Worm (Caenorhabditis elegans) whole organism, mixed stage, embryonic: ENCODE data around the gene R74.7.
A peak's percentile ranks its signal among the peaks of the same experiment; 100 is the strongest.

Experiments
- M03D4.4 ChIP-seq: sonication (generic microtip); optimal IDR thresholded peaks from 2 replicates; lab custom pipeline; 2017; ENCODE audit warnings: mild to moderate bottlenecking, missing genetic modification characterization, missing compliant biosample characterization
- bed-3 ChIP-seq: fragments of 200-800 bp; sonication (Bioruptor generic); optimal IDR thresholded peaks from 3 replicates; lab custom pipeline; 2018; ENCODE audit warnings: mild to moderate bottlenecking, missing genetic modification characterization, moderate library complexity, missing compliant biosample characterization
- blmp-1 ChIP-seq: fragments of 150-350 bp; optimal IDR thresholded peaks from 2 replicates; lab custom pipeline; 2014; ENCODE audit warnings: missing biosample characterization, missing genetic modification characterization
- ceh-39 ChIP-seq: fragments of 150-350 bp; optimal IDR thresholded peaks from 2 replicates; lab custom pipeline; 2014; ENCODE audit warnings: missing biosample characterization, missing genetic modification characterization
- ceh-83 ChIP-seq: fragments of 200-800 bp; sonication (Bioruptor generic); optimal IDR thresholded peaks from 2 replicates; lab custom pipeline; 2018; ENCODE audit warnings: mild to moderate bottlenecking, missing genetic modification characterization, missing compliant biosample characterization
- ces-1 ChIP-seq: fragments of 150-350 bp; optimal IDR thresholded peaks from 2 replicates; lab custom pipeline; 2014; ENCODE audit warnings: missing biosample characterization, missing genetic modification reagents, missing genetic modification characterization
- cnd-1 ChIP-seq: fragments of 200-800 bp; sonication (Bioruptor generic); optimal IDR thresholded peaks from 2 replicates; lab custom pipeline; 2018; ENCODE audit warnings: mild to moderate bottlenecking, missing genetic modification characterization, missing compliant biosample characterization
- drap-1 ChIP-seq: fragments of 200-800 bp; sonication (Bioruptor generic); optimal IDR thresholded peaks from 3 replicates; lab custom pipeline; 2018; ENCODE audit warnings: mild to moderate bottlenecking, missing genetic modification characterization, missing compliant biosample characterization
- elt-1 ChIP-seq: sonication (generic microtip); optimal IDR thresholded peaks from 2 replicates; lab custom pipeline; 2017; ENCODE audit warnings: missing genetic modification characterization, mild to moderate bottlenecking, missing compliant biosample characterization, antibody characterized with exemption, moderate library complexity, borderline replicate concordance; ENCODE audit not compliant: insufficient read depth
- elt-3 ChIP-seq: fragments of 150-350 bp; optimal IDR thresholded peaks from 2 replicates; lab custom pipeline; 2014; ENCODE audit warnings: missing biosample characterization, missing genetic modification characterization
- flh-1 ChIP-seq: fragments of 200-800 bp; sonication (Bioruptor generic); optimal IDR thresholded peaks from 2 replicates; lab custom pipeline; 2018; ENCODE audit warnings: mild to moderate bottlenecking, missing genetic modification characterization, moderate library complexity, missing compliant biosample characterization
- ham-2 ChIP-seq: fragments of 200-800 bp; sonication (Bioruptor generic); optimal IDR thresholded peaks from 2 replicates; lab custom pipeline; 2018; ENCODE audit warnings: mild to moderate bottlenecking, missing genetic modification characterization, missing compliant biosample characterization
- hlh-1 ChIP-seq: fragments of 150-350 bp; optimal IDR thresholded peaks from 2 replicates; lab custom pipeline; 2014; ENCODE audit warnings: missing biosample characterization, missing genetic modification reagents, missing genetic modification characterization
- lin-13 ChIP-seq: fragments of 150-350 bp; optimal IDR thresholded peaks from 2 replicates; lab custom pipeline; 2014; ENCODE audit warnings: missing biosample characterization, missing genetic modification characterization
- lsy-2 ChIP-seq: fragments of 150-350 bp; optimal IDR thresholded peaks from 2 replicates; lab custom pipeline; 2014; ENCODE audit warnings: missing biosample characterization, missing genetic modification characterization
- mab-5 ChIP-seq: fragments of 150-350 bp; optimal IDR thresholded peaks from 2 replicates; lab custom pipeline; 2014; ENCODE audit warnings: missing biosample characterization, missing genetic modification characterization
- mep-1 ChIP-seq: fragments of 150-350 bp; optimal IDR thresholded peaks from 2 replicates; lab custom pipeline; 2017; ENCODE audit warnings: missing biosample characterization, missing genetic modification reagents, missing genetic modification characterization, inconsistent platforms
- nhr-12 ChIP-seq: fragments of 150-350 bp; optimal IDR thresholded peaks from 2 replicates; lab custom pipeline; 2014; ENCODE audit warnings: missing biosample characterization, missing genetic modification characterization
- nhr-237 ChIP-seq: fragments of 150-350 bp; optimal IDR thresholded peaks from 2 replicates; lab custom pipeline; 2014; ENCODE audit warnings: missing biosample characterization, missing genetic modification characterization
- nhr-28 ChIP-seq: fragments of 150-350 bp; optimal IDR thresholded peaks from 2 replicates; lab custom pipeline; 2014; ENCODE audit warnings: missing biosample characterization, missing genetic modification characterization
- nhr-76 ChIP-seq: sonication (generic microtip); optimal IDR thresholded peaks from 2 replicates; lab custom pipeline; 2017; ENCODE audit warnings: missing biosample characterization, missing genetic modification characterization
- pha-4 ChIP-seq: fragments of 150-350 bp; optimal IDR thresholded peaks from 2 replicates; lab custom pipeline; 2018; ENCODE audit warnings: missing biosample characterization, missing genetic modification reagents, missing genetic modification characterization
- sem-2 ChIP-seq: fragments of 200-800 bp; sonication (Bioruptor generic); optimal IDR thresholded peaks from 2 replicates; lab custom pipeline; 2018; ENCODE audit warnings: mild to moderate bottlenecking, missing genetic modification characterization, missing compliant biosample characterization
- snpc-4 ChIP-seq: fragments of 150-350 bp; optimal IDR thresholded peaks from 2 replicates; lab custom pipeline; 2014; ENCODE audit warnings: missing biosample characterization, missing genetic modification characterization
- tbx-8 ChIP-seq: fragments of 200-800 bp; sonication (Bioruptor generic); optimal IDR thresholded peaks from 2 replicates; lab custom pipeline; 2018; ENCODE audit warnings: mild to moderate bottlenecking, missing genetic modification characterization, moderate library complexity, missing compliant biosample characterization
- unc-120 ChIP-seq: sonication (generic microtip); optimal IDR thresholded peaks from 2 replicates; lab custom pipeline; 2017; ENCODE audit warnings: missing genetic modification characterization, missing compliant biosample characterization; ENCODE audit not compliant: poor library complexity, severe bottlenecking
- unc-62 ChIP-seq: fragments of 150-350 bp; optimal IDR thresholded peaks from 2 replicates; lab custom pipeline; 2014; ENCODE audit warnings: missing biosample characterization, missing genetic modification reagents, missing genetic modification characterization
- zip-8 ChIP-seq: fragments of 150-350 bp; optimal IDR thresholded peaks from 2 replicates; lab custom pipeline; 2014; ENCODE audit warnings: missing biosample characterization, missing genetic modification characterization

The R74.7 gene

ce11 chrIII:4241181-4241580, 37.0 kb downstream of the R74.7 start:
- TF ChIP-seq elt-1 (tag; lab: Kevin White, UChicago) (peak; percentile 54), cnd-1 (tag; lab: Kevin White, UChicago) (no peak)

ce11 chrIII:4242225-4242862, 38.1 kb downstream of the R74.7 start, which contains the start of gene F43C1.7:
Gene F43C1.7, minus strand, starts transcription at chrIII:4242575.
- peak; percentile 60 for TF ChIP-seq zip-8 (tag; lab: Kevin White, UChicago)
- no peak for TF ChIP-seq mep-1
- no peak for TF ChIP-seq pha-4 (tag; lab: Kevin White, UChicago)
- TF ChIP-seq mab-5 (tag; lab: Kevin White, UChicago) = no peak
- TF ChIP-seq nhr-76 (tag; lab: Kevin White, UChicago) = no peak
- no peak for TF ChIP-seq tbx-8 (GFP tag; lab: Kevin White, UChicago)
- no peak for TF ChIP-seq nhr-237 (tag; lab: Kevin White, UChicago)

ce11 chrIII:4243461-4243860, 39.2 kb downstream of the R74.7 start, which contains the start of gene mrpl-21:
Gene mrpl-21, minus strand, starts transcription at chrIII:4243561.
- no peak for TF ChIP-seq lin-13
- TF ChIP-seq blmp-1 (tag; lab: Kevin White, UChicago) = no peak
- TF ChIP-seq zip-8 (tag; lab: Kevin White, UChicago) = no peak
- TF ChIP-seq nhr-76 (tag; lab: Kevin White, UChicago) = no peak
- TF ChIP-seq cnd-1 (tag; lab: Kevin White, UChicago) = no peak
- TF ChIP-seq bed-3 (GFP tag; lab: Kevin White, UChicago) = no peak
- TF ChIP-seq ham-2 (GFP tag; lab: Kevin White, UChicago) = no peak
- no peak for TF ChIP-seq ces-1 (GFP tag; lab: Kevin White, UChicago)
- no peak for TF ChIP-seq drap-1
- no peak for TF ChIP-seq ceh-39 (tag; lab: Kevin White, UChicago)
- TF ChIP-seq elt-3 (tag; lab: Kevin White, UChicago) = no peak
- TF ChIP-seq unc-120 (tag; lab: Kevin White, UChicago) = no peak
- no peak for TF ChIP-seq flh-1 (GFP tag; lab: Kevin White, UChicago)
- TF ChIP-seq tbx-8 (GFP tag; lab: Kevin White, UChicago) = no peak
- no peak for TF ChIP-seq unc-62 (GFP tag; lab: Kevin White, UChicago)

ce11 chrIII:4244285-4244684, 40.1 kb downstream of the R74.7 start, which contains the start of gene zhit-2:
Gene zhit-2, minus strand, starts transcription at chrIII:4244385.
- TF ChIP-seq zip-8 (tag; lab: Kevin White, UChicago) (no peak), pha-4 (tag; lab: Kevin White, UChicago) (no peak), M03D4.4 (tag; lab: Kevin White, UChicago) (no peak), mep-1 (no peak), nhr-237 (tag; lab: Kevin White, UChicago) (no peak), sem-2 (GFP tag; lab: Kevin White, UChicago) (no peak), hlh-1 (tag; lab: Kevin White, UChicago) (no peak), nhr-12 (tag; lab: Kevin White, UChicago) (no peak), blmp-1 (tag; lab: Kevin White, UChicago) (no peak), ceh-39 (tag; lab: Kevin White, UChicago) (no peak), snpc-4 (tag; lab: Kevin White, UChicago) (no peak), nhr-76 (tag; lab: Kevin White, UChicago) (no peak), unc-120 (tag; lab: Kevin White, UChicago) (no peak), lsy-2 (tag; lab: Kevin White, UChicago) (no peak), cnd-1 (tag; lab: Kevin White, UChicago) (no peak), ceh-83 (GFP tag; lab: Kevin White, UChicago) (no peak), bed-3 (GFP tag; lab: Kevin White, UChicago) (no peak), elt-1 (tag; lab: Kevin White, UChicago) (no peak), nhr-28 (tag; lab: Kevin White, UChicago) (no peak)

- TF ChIP-seq M03D4.4 (tag; lab: Kevin White, UChicago) (no peak), ceh-83 (GFP tag; lab: Kevin White, UChicago) (no peak), hlh-1 (tag; lab: Kevin White, UChicago) (no peak), nhr-12 (tag; lab: Kevin White, UChicago) (no peak), elt-3 (tag; lab: Kevin White, UChicago) (no peak)
Observed at ce11 chrIII:4247571-4247970, 43.3 kb downstream of the R74.7 start, which contains the start of gene Y44F5A.1. Gene Y44F5A.1, minus strand, starts transcription at chrIII:4247671.
